Fruit fly (Drosophila melanogaster): ENCODE results near the gene w.

DNA sequence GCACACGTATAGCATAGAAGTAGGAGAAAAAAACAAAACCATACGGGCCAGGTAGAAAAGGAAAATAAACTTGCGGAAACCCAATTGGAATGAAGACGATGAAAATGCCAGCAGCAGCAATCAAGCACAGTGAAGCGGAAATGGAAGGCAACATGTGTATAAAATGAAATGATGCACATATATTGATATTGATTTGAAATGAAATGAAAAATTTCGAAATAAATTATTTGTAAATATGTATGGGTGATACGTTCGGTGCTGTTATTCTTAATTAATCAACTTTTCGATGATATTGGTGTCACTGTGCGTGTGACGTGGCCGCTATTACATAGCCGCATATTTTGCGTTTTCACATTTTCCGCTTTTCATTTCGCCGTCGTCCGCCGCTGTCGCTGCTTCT, 16.8 kb upstream of the w start:
- TF ChIP-seq toe (GFP tag; optimal IDR thresholded peaks at IDR 0.05) (no peak), CG7101 (tag; optimal IDR thresholded peaks at IDR 0.05) (no peak), CG14711 (tag; optimal IDR thresholded peaks at IDR 0.05) (no peak), kay (GFP tag; ENCODE audit: borderline replicate concordance) (no peak), ovo (GFP tag; optimal IDR thresholded peaks at IDR 0.05) (no peak), CG33017 (tag; optimal IDR thresholded peaks at IDR 0.05) (no peak)
